Worm (Caenorhabditis elegans): ENCODE results near the gene pas-2.

DNA sequence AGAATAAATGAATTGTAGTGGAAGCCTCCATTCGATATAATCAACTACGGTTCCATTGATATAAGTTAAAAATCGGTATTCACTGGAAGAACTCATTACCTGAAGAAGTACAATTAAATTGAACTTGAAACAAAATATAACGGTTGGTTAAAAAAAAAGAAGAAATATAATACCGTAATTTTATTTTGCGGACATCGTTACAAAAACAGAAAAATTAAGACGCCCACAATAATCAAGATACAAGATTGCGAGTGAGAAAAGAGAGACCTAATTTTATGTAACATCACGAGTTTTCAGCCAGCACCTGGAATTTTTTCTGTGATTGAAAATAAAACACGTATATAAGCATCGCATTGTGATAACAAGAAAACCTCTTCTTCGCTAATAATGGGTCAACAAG is 7.5 kb upstream of the pas-2 start, which contains the start of gene sre-6:
- TF ChIP-seq nhr-11 (tag; optimal IDR thresholded peaks at IDR 0.05) (no peak), sox-2 (GFP tag; IDR thresholded peaks at IDR 0.05) (no peak), hlh-6 (tag; optimal IDR thresholded peaks at IDR 0.05) (no peak)
